Worm (Caenorhabditis elegans) whole organism, late embryonic: ENCODE results near the gene C05C12.6.

ENCODE experiments used
- C38D4.7 ChIP-seq: fragments of 200-800 bp; sonication (Bioruptor generic); optimal IDR thresholded peaks from 2 replicates; lab custom pipeline; 2018; ENCODE audit warnings: mild to moderate bottlenecking, missing genetic modification characterization, moderate library complexity, missing compliant biosample characterization
- F13H6.1 ChIP-seq: sonication (generic microtip); optimal IDR thresholded peaks from 2 replicates; lab custom pipeline; 2016; ENCODE audit warnings: missing genetic modification characterization, missing compliant biosample characterization
- elt-2 ChIP-seq: sonication (generic microtip); optimal IDR thresholded peaks from 2 replicates; lab custom pipeline; 2016; ENCODE audit warnings: missing genetic modification reagents, missing genetic modification characterization, missing compliant biosample characterization
- ets-4 ChIP-seq: sonication (generic microtip); optimal IDR thresholded peaks from 2 replicates; lab custom pipeline; 2016; ENCODE audit warnings: missing genetic modification characterization, missing compliant biosample characterization
- lin-11 ChIP-seq: fragments of 200-800 bp; sonication (Bioruptor generic); optimal IDR thresholded peaks from 2 replicates; lab custom pipeline; 2018; ENCODE audit warnings: mild to moderate bottlenecking, missing genetic modification characterization, missing compliant biosample characterization
- pat-9 ChIP-seq: fragments of 200-800 bp; sonication (Bioruptor generic); optimal IDR thresholded peaks from 2 replicates; lab custom pipeline; 2018; ENCODE audit warnings: mild to moderate bottlenecking, missing genetic modification characterization, moderate library complexity, missing compliant biosample characterization
- unc-55 ChIP-seq: sonication (generic microtip); optimal IDR thresholded peaks from 2 replicates; lab custom pipeline; 2017; ENCODE audit warnings: missing biosample characterization, missing genetic modification reagents, missing genetic modification characterization

DNA sequence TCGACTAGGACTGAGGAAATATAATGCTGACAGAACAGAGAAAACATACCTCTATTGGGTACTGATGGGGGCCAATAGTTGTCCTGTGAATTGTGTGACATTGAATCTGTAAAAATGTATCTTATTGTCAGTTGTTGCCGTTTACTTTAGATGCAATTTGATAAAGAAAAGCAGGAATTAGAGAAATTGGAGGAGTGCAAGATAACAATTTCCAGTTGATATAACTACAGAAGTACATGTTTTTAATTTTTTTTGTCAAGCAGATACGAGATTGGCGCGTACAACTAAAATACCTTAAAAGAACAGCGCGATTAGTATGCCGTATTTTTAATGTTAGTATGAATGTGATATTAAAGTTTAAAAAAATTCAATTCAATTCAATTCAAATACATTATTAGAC lies 23.2 kb downstream of the C05C12.6 start, which contains the start of gene zip-6:
- TF ChIP-seq elt-2 (tag; lab: Kevin White, UChicago) (no peak), F13H6.1 (tag; lab: Kevin White, UChicago) (no peak), pat-9 (tag; lab: Kevin White, UChicago) (no peak), unc-55 (GFP tag; lab: Kevin White, UChicago) (no peak), lin-11 (tag; lab: Kevin White, UChicago) (no peak), ets-4 (no peak), C38D4.7 (GFP tag; lab: Kevin White, UChicago) (no peak)
